Worm (Caenorhabditis elegans): ENCODE results near the gene gcy-23.
A peak's percentile ranks its signal among the peaks of the same experiment; 100 is the strongest.

The gcy-23 gene

DNA sequence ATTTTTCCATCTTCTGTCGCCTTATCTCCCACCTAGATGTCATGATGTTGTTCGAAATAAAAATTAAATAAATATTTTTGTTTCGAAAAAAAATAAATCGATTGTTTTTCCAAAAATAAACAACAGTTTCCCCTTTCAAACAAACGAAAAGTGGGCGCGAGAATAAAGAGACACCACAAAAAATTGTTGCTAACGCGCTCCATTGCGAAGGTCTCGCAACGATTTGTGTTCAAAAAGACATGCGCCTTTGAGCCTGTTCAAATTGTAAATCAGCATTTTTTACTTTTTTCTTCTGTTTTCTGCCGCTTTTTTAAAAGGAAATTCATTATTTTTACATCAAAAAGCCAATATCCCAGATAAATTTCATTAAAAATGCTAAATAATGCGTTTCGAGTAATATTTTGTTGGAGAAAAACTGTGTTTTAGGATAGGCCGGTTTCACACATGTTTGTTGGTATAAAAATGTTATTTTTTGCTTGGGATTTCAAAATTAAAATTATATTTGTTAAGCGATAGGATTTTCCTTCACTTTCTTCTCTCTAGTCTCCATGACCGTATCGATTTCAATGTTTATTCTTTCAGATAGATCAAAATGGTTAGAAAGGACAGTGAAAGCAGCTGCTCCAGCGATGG, 5.5 kb upstream of the gcy-23 start, which contains the start of gene W08E12.7 (continued):
- peak; percentile 2 for TF ChIP-seq ztf-26 (tag; optimal IDR thresholded peaks at IDR 0.05)
- peak; percentile 61 for TF ChIP-seq sptf-2 (GFP tag; optimal IDR thresholded peaks at IDR 0.05)
- TF ChIP-seq madf-6 (GFP tag; IDR thresholded peaks at IDR 0.05): peak; percentile 94
- peak; percentile 60 for TF ChIP-seq snpc-4 (GFP tag; optimal IDR thresholded peaks at IDR 0.05)
- peak; percentile 54 to 85 (median 80) for TF ChIP-seq snpc-4 (tag; optimal IDR thresholded peaks at IDR 0.05)
- TF ChIP-seq lag-1 (GFP tag; IDR thresholded peaks at IDR 0.05): no peak
- peak; percentile 92 for TF ChIP-seq tlf-1 (GFP tag; optimal IDR thresholded peaks at IDR 0.05)
- TF ChIP-seq zim-3 (tag; optimal IDR thresholded peaks at IDR 0.05): no peak
- TF ChIP-seq xnd-1 (tag; optimal IDR thresholded peaks at IDR 0.05): peak; percentile 61
- peak; percentile 74 for TF ChIP-seq nfyb-1 (GFP tag; IDR thresholded peaks at IDR 0.05)
- no peak for TF ChIP-seq F52B5.7 (tag; optimal IDR thresholded peaks at IDR 0.05)
- TF ChIP-seq ceh-27 (GFP tag; optimal IDR thresholded peaks at IDR 0.05): peak; percentile 89
- peak; percentile 93 for TF ChIP-seq dpl-1 (GFP tag; optimal IDR thresholded peaks at IDR 0.05)
- peak; percentile 67; the same call in 1 of the 2 replicates for TF ChIP-seq ztf-6 (GFP tag; IDR thresholded peaks at IDR 0.05)
- TF ChIP-seq unc-130 (GFP tag; optimal IDR thresholded peaks at IDR 0.05): peak; percentile 91
- no peak for TF ChIP-seq ceh-79 (tag; optimal IDR thresholded peaks at IDR 0.05)
- no peak for TF ChIP-seq mel-28 (tag; optimal IDR thresholded peaks at IDR 0.05; ENCODE audit: borderline replicate concordance)
- TF ChIP-seq rec-8 (tag; optimal IDR thresholded peaks at IDR 0.05): peak; percentile 32 to 36
- TF ChIP-seq nhr-90 (tag; optimal IDR thresholded peaks at IDR 0.05): peak; percentile 52
- peak; percentile 12 for TF ChIP-seq somi-1 (GFP tag; optimal IDR thresholded peaks at IDR 0.05)
- peak; percentile 99 for TF ChIP-seq F33H1.4 (GFP tag; IDR thresholded peaks at IDR 0.05)
- no peak for TF ChIP-seq F55B11.4 (tag; optimal IDR thresholded peaks at IDR 0.05; ENCODE audit: borderline replicate concordance, insufficient read depth)
- no peak for TF ChIP-seq hlh-26 (GFP tag; conservative IDR thresholded peaks at IDR 0.05)
- TF ChIP-seq cebp-2 (GFP tag; IDR thresholded peaks at IDR 0.05): no peak

DNA sequence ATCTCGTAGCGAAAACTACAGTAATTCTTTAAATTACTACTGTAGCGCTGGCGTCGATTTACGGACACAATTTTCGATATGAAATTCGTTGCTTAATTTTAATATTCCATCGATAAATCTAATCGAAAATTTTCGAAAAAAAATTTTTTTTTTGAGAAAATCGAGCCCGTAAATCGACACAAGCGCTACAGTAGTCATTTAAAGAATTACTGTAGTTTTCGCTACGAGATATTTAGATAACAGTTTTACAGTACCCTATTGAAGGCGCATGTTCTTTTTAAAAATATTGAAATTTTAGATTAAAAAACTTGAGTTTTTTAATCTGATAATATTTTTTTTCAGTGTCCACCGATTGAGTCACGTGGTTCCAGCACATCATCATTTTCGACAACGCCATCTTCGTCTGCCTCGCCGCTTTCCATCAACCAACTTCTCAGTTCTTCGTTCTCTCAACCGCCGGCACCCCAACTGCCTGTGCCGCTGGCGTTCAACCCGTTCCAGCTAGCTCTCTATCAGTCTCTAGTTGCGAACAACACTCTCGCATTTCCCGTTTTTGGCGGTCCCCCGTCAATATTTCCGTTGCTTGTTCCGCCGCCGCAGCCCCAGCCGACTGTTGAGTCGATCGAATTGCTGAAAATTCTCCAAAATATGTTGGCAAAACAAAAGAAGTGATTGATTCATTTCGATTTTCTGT, 4.8 kb upstream of the gcy-23 start:
- no peak for TF ChIP-seq atf-7 (tag; optimal IDR thresholded peaks at IDR 0.05)
- peak; percentile 61 for TF ChIP-seq F33H1.4 (GFP tag; IDR thresholded peaks at IDR 0.05)
- TF ChIP-seq zfh-2 (GFP tag; conservative IDR thresholded peaks at IDR 0.05): peak; percentile 61; the same call in 1 of the 2 replicates
- peak; percentile 8 for TF ChIP-seq xnd-1 (tag; optimal IDR thresholded peaks at IDR 0.05)
- TF ChIP-seq egrh-3 (GFP tag; IDR thresholded peaks at IDR 0.05): no peak
- TF ChIP-seq lsl-1 (GFP tag; optimal IDR thresholded peaks at IDR 0.05): peak; percentile 86
- TF ChIP-seq madf-6 (GFP tag; IDR thresholded peaks at IDR 0.05): peak; percentile 50; the same call in 1 of the 2 replicates
- TF ChIP-seq ekl-4 (GFP tag; IDR thresholded peaks at IDR 0.05): peak; percentile 40; the same call in 1 of the 2 replicates
- TF ChIP-seq lin-26 (GFP tag; IDR thresholded peaks at IDR 0.05): 0 out of 2 replicates have a peak, but pooled peaks have one; percentile 56

DNA sequence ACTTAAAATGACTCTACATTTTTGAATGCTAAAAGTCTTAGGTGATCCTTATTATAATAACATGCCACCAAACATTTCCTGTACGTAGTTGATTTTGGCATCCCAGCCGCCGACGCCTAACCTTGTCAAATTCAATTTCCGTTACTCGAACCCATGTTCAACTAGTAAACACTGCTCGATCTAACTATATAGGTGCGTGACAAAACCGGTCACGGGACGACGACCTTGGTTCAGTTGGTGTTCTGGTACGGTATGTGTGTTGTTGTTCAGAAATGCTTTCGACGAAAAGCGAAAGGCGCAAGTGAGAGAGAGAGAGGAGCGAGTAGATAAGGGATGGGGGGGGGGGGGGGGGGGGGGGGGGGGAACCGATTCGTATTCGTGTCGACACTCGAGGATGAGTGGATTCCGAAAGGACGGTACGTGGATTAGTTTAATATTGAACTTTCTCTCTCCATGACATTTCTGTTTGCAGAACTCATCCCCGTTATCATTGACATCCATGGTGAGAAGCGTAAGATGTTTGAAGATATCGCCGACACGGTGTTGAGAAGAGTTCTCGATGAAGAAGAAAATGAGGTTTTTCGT, 2.9 kb upstream of the gcy-23 start, which contains the start of gene W08E12.8:
TSS of gene W08E12.8 (plus strand) at position 395 of the 585 bp plus-strand sequence.
- TF ChIP-seq lsl-1 (GFP tag; optimal IDR thresholded peaks at IDR 0.05) (no peak), nhr-80 (tag; optimal IDR thresholded peaks at IDR 0.05) (no peak), egrh-3 (GFP tag; IDR thresholded peaks at IDR 0.05) (peak; percentile 78; the same call in 1 of the 2 replicates), nfyb-1 (GFP tag; IDR thresholded peaks at IDR 0.05) (no peak), bed-1 (GFP tag; IDR thresholded peaks at IDR 0.05) (no peak), akir-1 (GFP tag; optimal IDR thresholded peaks at IDR 0.05) (no peak), lin-54 (GFP tag; optimal IDR thresholded peaks at IDR 0.05) (no peak), unc-130 (GFP tag; optimal IDR thresholded peaks at IDR 0.05) (no peak), atf-7 (tag; optimal IDR thresholded peaks at IDR 0.05) (no peak), madf-6 (GFP tag; IDR thresholded peaks at IDR 0.05) (no peak), Y67H2A.10 (GFP tag; conservative IDR thresholded peaks at IDR 0.05) (no peak), die-1 (tag; optimal IDR thresholded peaks at IDR 0.05) (no peak), zfh-2 (GFP tag; conservative IDR thresholded peaks at IDR 0.05) (peak; percentile 72; the same call in 1 of the 2 replicates)

Data from whole organism, young adult.